Worm (Caenorhabditis elegans): ENCODE measurements around the gene irld-52.

irld-52 gene

ce11 chrV:15776651-15777050 lies 2.8 kb upstream of the irld-52 start, which contains the start of gene nhr-283:
Gene nhr-283, minus strand, starts transcription at chrV:15776751.
- peak; percentile 24 for TF ChIP-seq fkh-8 (tag; optimal IDR thresholded peaks at IDR 0.05)
- no peak for TF ChIP-seq lin-15B (tag; optimal IDR thresholded peaks at IDR 0.05)

ce11 chrV:15781086-15781485 lies 1.6 kb downstream of the irld-52 start, which contains the start of gene T26E4.2:
Gene T26E4.2, plus strand, starts transcription at chrV:15781386.
- TF ChIP-seq snpc-4 (tag; optimal IDR thresholded peaks at IDR 0.05) (no peak), F16B12.6 (tag; optimal IDR thresholded peaks at IDR 0.05) (no peak)

- TF ChIP-seq snpc-4 (tag; optimal IDR thresholded peaks at IDR 0.05) (no peak), hpl-2 (GFP tag; optimal IDR thresholded peaks at IDR 0.05) (no peak), lin-39 (tag; optimal IDR thresholded peaks at IDR 0.05) (no peak), nhr-76 (tag; optimal IDR thresholded peaks at IDR 0.05) (no peak), zag-1 (tag; optimal IDR thresholded peaks at IDR 0.05) (no peak), ets-5 (GFP tag; IDR thresholded peaks at IDR 0.05) (no peak), ceh-82 (tag; optimal IDR thresholded peaks at IDR 0.05) (no peak), tlp-1 (tag; optimal IDR thresholded peaks at IDR 0.05) (no peak), lir-3 (tag; optimal IDR thresholded peaks at IDR 0.05; ENCODE audit: poor library complexity) (no peak), unc-30 (tag; optimal IDR thresholded peaks at IDR 0.05) (no peak), nhr-85 (tag) (no peak), egl-27 (tag; optimal IDR thresholded peaks at IDR 0.05) (no peak), xbp-1 (tag; optimal IDR thresholded peaks at IDR 0.05) (no peak), isw-1 (GFP tag; IDR thresholded peaks at IDR 0.05) (no peak), pax-3 (tag; optimal IDR thresholded peaks at IDR 0.05) (no peak), F16B12.6 (tag; optimal IDR thresholded peaks at IDR 0.05) (no peak)
Measured at ce11 chrV:15782494-15782893, 3.0 kb downstream of the irld-52 start, which contains the start of gene T26E4.3. Gene T26E4.3, plus strand, starts transcription at chrV:15782794.

ce11 chrV:15792409-15792808 lies 12.9 kb downstream of the irld-52 start, which contains the start of gene T26E4.4:
Gene T26E4.4, minus strand, starts transcription at chrV:15792509.
- TF ChIP-seq ceh-82 (tag; optimal IDR thresholded peaks at IDR 0.05) (no peak), jun-1 (tag; optimal IDR thresholded peaks at IDR 0.05) (no peak), elt-2 (tag; optimal IDR thresholded peaks at IDR 0.05) (no peak), nhr-90 (tag; optimal IDR thresholded peaks at IDR 0.05; ENCODE audit: poor library complexity) (no peak), lin-15B (tag; optimal IDR thresholded peaks at IDR 0.05) (no peak), sptf-1 (tag; optimal IDR thresholded peaks at IDR 0.05) (no peak), mab-9 (GFP tag; IDR thresholded peaks at IDR 0.05) (no peak), lsy-2 (tag; optimal IDR thresholded peaks at IDR 0.05) (no peak), nhr-47 (tag; optimal IDR thresholded peaks at IDR 0.05) (no peak), zag-1 (tag; optimal IDR thresholded peaks at IDR 0.05) (no peak), hlh-4 (tag; optimal IDR thresholded peaks at IDR 0.05) (no peak), hpl-2 (GFP tag; optimal IDR thresholded peaks at IDR 0.05) (no peak), lir-3 (tag; optimal IDR thresholded peaks at IDR 0.05; ENCODE audit: poor library complexity) (no peak), ceh-8 (GFP tag; optimal IDR thresholded peaks at IDR 0.05) (no peak), egl-27 (tag; optimal IDR thresholded peaks at IDR 0.05) (no peak), zip-4 (GFP tag; optimal IDR thresholded peaks at IDR 0.05) (no peak), nhr-71 (tag; optimal IDR thresholded peaks at IDR 0.05) (no peak), F16B12.6 (tag; optimal IDR thresholded peaks at IDR 0.05) (no peak), irx-1 (tag; optimal IDR thresholded peaks at IDR 0.05) (no peak), grh-1 (GFP tag; IDR thresholded peaks at IDR 0.05) (no peak)

- TF ChIP-seq nhr-90 (tag; optimal IDR thresholded peaks at IDR 0.05; ENCODE audit: poor library complexity) = no peak
Measured at ce11 chrV:15793270-15793669, 13.8 kb downstream of the irld-52 start, which contains the start of gene T26E4.7. Gene T26E4.7, plus strand, starts transcription at chrV:15793570.

- TF ChIP-seq snu-23 (GFP tag; optimal IDR thresholded peaks at IDR 0.05) (no peak), xbp-1 (tag; optimal IDR thresholded peaks at IDR 0.05) (no peak), rnt-1 (tag; optimal IDR thresholded peaks at IDR 0.05) (no peak)
Measured at ce11 chrV:15796087-15796486, 16.6 kb downstream of the irld-52 start, which contains the start of gene nhr-223. Gene nhr-223, plus strand, starts transcription at chrV:15796387.

Data from whole organism, L1 larva.